Worm (Caenorhabditis elegans) whole organism, early embryonic: ENCODE measurements around the gene srt-40.

Source experiments
- B0310.2 ChIP-seq: sonication (generic microtip); optimal IDR thresholded peaks from 2 replicates; lab custom pipeline; 2016; ENCODE audit warnings: mild to moderate bottlenecking, missing genetic modification characterization, missing compliant biosample characterization
- F13C5.2 ChIP-seq: sonication (generic microtip); optimal IDR thresholded peaks from 2 replicates; lab custom pipeline; 2017; ENCODE audit warnings: mild to moderate bottlenecking, missing genetic modification characterization, inconsistent platforms, missing compliant biosample characterization
- aly-1 ChIP-seq: sonication (generic microtip); optimal IDR thresholded peaks from 2 replicates; lab custom pipeline; 2016; ENCODE audit warnings: missing genetic modification characterization, missing compliant biosample characterization
- ama-1 ChIP-seq: fragments of 150-350 bp; optimal IDR thresholded peaks from 2 replicates; lab custom pipeline; 2014
- ceh-13 ChIP-seq: fragments of 200-800 bp; sonication (Bioruptor generic); optimal IDR thresholded peaks from 2 replicates; lab custom pipeline; 2018; ENCODE audit warnings: mild to moderate bottlenecking, missing genetic modification characterization, missing compliant biosample characterization
- ceh-36 ChIP-seq: sonication (generic microtip); optimal IDR thresholded peaks from 2 replicates; lab custom pipeline; 2016; ENCODE audit warnings: missing genetic modification characterization, inconsistent platforms, missing compliant biosample characterization
- ets-7 ChIP-seq: sonication (generic microtip); optimal IDR thresholded peaks from 2 replicates; lab custom pipeline; 2016; ENCODE audit warnings: missing genotype, missing genetic modification characterization, missing compliant biosample characterization
- flt-1 ChIP-seq: fragments of 200-800 bp; sonication (Bioruptor generic); IDR thresholded peaks from 2 replicates; pipeline ENCODE4 v1.3.6; 2022; ENCODE audit warnings: missing genetic modification characterization, missing compliant biosample characterization
- hmbx-1 ChIP-seq: sonication (generic microtip); optimal IDR thresholded peaks from 2 replicates; lab custom pipeline; 2016; ENCODE audit warnings: mild to moderate bottlenecking, missing genetic modification characterization, missing compliant biosample characterization
- hmg-4 ChIP-seq: fragments of 200-800 bp; sonication (Bioruptor generic); optimal IDR thresholded peaks from 2 replicates; lab custom pipeline; 2018; ENCODE audit warnings: mild to moderate bottlenecking, missing genetic modification characterization, missing compliant biosample characterization
- hnd-1 ChIP-seq: sonication (generic microtip); optimal IDR thresholded peaks from 2 replicates; lab custom pipeline; 2016; ENCODE audit warnings: missing genetic modification characterization, missing compliant biosample characterization
- pes-1 ChIP-seq: fragments of 200-800 bp; sonication (Bioruptor generic); IDR thresholded peaks from 2 replicates; pipeline ENCODE4 v1.3.6; 2022; ENCODE audit warnings: missing genetic modification reagents, missing genetic modification characterization, missing compliant biosample characterization
- scrt-1 ChIP-seq: fragments of 200-800 bp; sonication (Bioruptor generic); IDR thresholded peaks from 2 replicates; pipeline ENCODE4 v1.3.6; 2022; ENCODE audit warnings: missing genetic modification characterization, missing compliant biosample characterization
- sea-1 ChIP-seq: fragments of 200-800 bp; sonication (Bioruptor generic); conservative IDR thresholded peaks from 2 replicates; pipeline ENCODE4 v1.3.6; 2022; ENCODE audit warnings: missing genetic modification characterization, missing compliant biosample characterization
- tbx-11 ChIP-seq: fragments of 200-800 bp; sonication (Bioruptor generic); IDR thresholded peaks from 2 replicates; pipeline ENCODE4 v1.3.6; 2022; ENCODE audit warnings: missing genetic modification characterization, missing compliant biosample characterization
- tbx-37 ChIP-seq: fragments of 200-800 bp; sonication (Bioruptor generic); conservative IDR thresholded peaks from 2 replicates; pipeline ENCODE4 v1.3.6; 2022; ENCODE audit warnings: missing genetic modification reagents, missing genetic modification characterization, missing compliant biosample characterization
- tra-4 ChIP-seq: sonication (generic microtip); optimal IDR thresholded peaks from 2 replicates; lab custom pipeline; 2017; ENCODE audit warnings: missing genetic modification characterization, missing compliant biosample characterization

The srt-40 gene

ce11 chrV:2238012-2238411 lies 31.9 kb upstream of the srt-40 start:
- TF ChIP-seq ets-7 (tag; lab: Kevin White, UChicago), result no peak
- no peak for TF ChIP-seq ceh-36 (tag; lab: Kevin White, UChicago)
- no peak for TF ChIP-seq tbx-11 (GFP tag; lab: Robert Waterston, UW)
- TF ChIP-seq ama-1 (lab: Kevin White, UChicago), result no peak
- no peak for TF ChIP-seq flt-1
- TF ChIP-seq hnd-1 (tag; lab: Kevin White, UChicago), result no peak
- TF ChIP-seq hmg-4 (GFP tag; lab: Kevin White, UChicago), result no peak
- no peak for TF ChIP-seq B0310.2 (tag; lab: Kevin White, UChicago)
- no peak for TF ChIP-seq scrt-1
- no peak for TF ChIP-seq ceh-13
- no peak for TF ChIP-seq pes-1
- TF ChIP-seq tbx-37 (GFP tag; lab: Robert Waterston, UW), result no peak
- TF ChIP-seq aly-1 (tag; lab: Kevin White, UChicago), result no peak
- TF ChIP-seq sea-1 (GFP tag; lab: Robert Waterston, UW), result no peak
- no peak for TF ChIP-seq F13C5.2 (tag; lab: Kevin White, UChicago)
- no peak for TF ChIP-seq hmbx-1 (tag; lab: Kevin White, UChicago)
- no peak for TF ChIP-seq tra-4

ce11 chrV:2235848-2236247 lies 29.8 kb upstream of the srt-40 start, which contains the start of gene cyp-33C4:
Gene cyp-33C4, plus strand, starts transcription at chrV:2236140.
- no peak for TF ChIP-seq ceh-36 (tag; lab: Kevin White, UChicago)
- TF ChIP-seq ets-7 (tag; lab: Kevin White, UChicago), result no peak
- no peak for TF ChIP-seq aly-1 (tag; lab: Kevin White, UChicago)
- no peak for TF ChIP-seq sea-1 (GFP tag; lab: Robert Waterston, UW)
- TF ChIP-seq hmg-4 (GFP tag; lab: Kevin White, UChicago), result no peak
- TF ChIP-seq tbx-11 (GFP tag; lab: Robert Waterston, UW), result no peak
- TF ChIP-seq tra-4, result no peak
- TF ChIP-seq scrt-1, result no peak
- TF ChIP-seq ceh-13, result no peak
- TF ChIP-seq pes-1, result no peak
- no peak for TF ChIP-seq hnd-1 (tag; lab: Kevin White, UChicago)
- TF ChIP-seq tbx-37 (GFP tag; lab: Robert Waterston, UW), result no peak
- no peak for TF ChIP-seq flt-1
- no peak for TF ChIP-seq hmbx-1 (tag; lab: Kevin White, UChicago)
- TF ChIP-seq ama-1 (lab: Kevin White, UChicago), result no peak

- TF ChIP-seq sea-1 (GFP tag; lab: Robert Waterston, UW) (no peak), ceh-36 (tag; lab: Kevin White, UChicago) (no peak), hnd-1 (tag; lab: Kevin White, UChicago) (no peak), scrt-1 (no peak), F13C5.2 (tag; lab: Kevin White, UChicago) (no peak), ets-7 (tag; lab: Kevin White, UChicago) (no peak), pes-1 (no peak), flt-1 (no peak), tra-4 (no peak), ceh-13 (no peak), B0310.2 (tag; lab: Kevin White, UChicago) (no peak), tbx-11 (GFP tag; lab: Robert Waterston, UW) (no peak), aly-1 (tag; lab: Kevin White, UChicago) (no peak), hmbx-1 (tag; lab: Kevin White, UChicago) (no peak), tbx-37 (GFP tag; lab: Robert Waterston, UW) (no peak), ama-1 (lab: Kevin White, UChicago) (no peak), hmg-4 (GFP tag; lab: Kevin White, UChicago) (no peak)
Measured at ce11 chrV:2233177-2233576, 27.1 kb upstream of the srt-40 start, which contains the start of gene nhr-96. Gene nhr-96, plus strand, starts transcription at chrV:2233477.

- TF ChIP-seq ceh-13 (no peak), ceh-36 (tag; lab: Kevin White, UChicago) (no peak), hnd-1 (tag; lab: Kevin White, UChicago) (no peak), aly-1 (tag; lab: Kevin White, UChicago) (no peak), flt-1 (no peak), B0310.2 (tag; lab: Kevin White, UChicago) (no peak), F13C5.2 (tag; lab: Kevin White, UChicago) (no peak), tbx-11 (GFP tag; lab: Robert Waterston, UW) (no peak), hmbx-1 (tag; lab: Kevin White, UChicago) (no peak)
Measured at ce11 chrV:2230912-2231311, 24.8 kb upstream of the srt-40 start, which contains the start of gene nhr-134. Gene nhr-134, plus strand, starts transcription at chrV:2231223.

ce11 chrV:2228781-2229180 lies 22.7 kb upstream of the srt-40 start, which contains the start of gene nhr-126:
Gene nhr-126, plus strand, starts transcription at chrV:2229081.
- no peak for TF ChIP-seq tbx-37 (GFP tag; lab: Robert Waterston, UW)

- TF ChIP-seq aly-1 (tag; lab: Kevin White, UChicago), result no peak
- TF ChIP-seq ama-1 (lab: Kevin White, UChicago), result no peak
- TF ChIP-seq sea-1 (GFP tag; lab: Robert Waterston, UW), result no peak
- no peak for TF ChIP-seq hmbx-1 (tag; lab: Kevin White, UChicago)
- no peak for TF ChIP-seq flt-1
- TF ChIP-seq B0310.2 (tag; lab: Kevin White, UChicago), result no peak
- no peak for TF ChIP-seq tbx-37 (GFP tag; lab: Robert Waterston, UW)
- TF ChIP-seq ceh-13, result no peak
Measured at ce11 chrV:2226903-2227302, 20.8 kb upstream of the srt-40 start, which contains the start of gene nhr-18. Gene nhr-18, plus strand, starts transcription at chrV:2227203.

ce11 chrV:2225130-2225529 lies 19.0 kb upstream of the srt-40 start, which contains the start of gene nhr-103:
Gene nhr-103, plus strand, starts transcription at chrV:2225430.
- TF ChIP-seq sea-1 (GFP tag; lab: Robert Waterston, UW) (no peak), ama-1 (lab: Kevin White, UChicago) (no peak), tra-4 (no peak), hmg-4 (GFP tag; lab: Kevin White, UChicago) (no peak)

ce11 chrV:2221764-2222163 lies 15.7 kb upstream of the srt-40 start, which contains the start of gene nhr-128:
Gene nhr-128, plus strand, starts transcription at chrV:2222064.
- TF ChIP-seq B0310.2 (tag; lab: Kevin White, UChicago) (no peak), ceh-36 (tag; lab: Kevin White, UChicago) (no peak), sea-1 (GFP tag; lab: Robert Waterston, UW) (no peak), tra-4 (no peak), tbx-37 (GFP tag; lab: Robert Waterston, UW) (no peak), F13C5.2 (tag; lab: Kevin White, UChicago) (no peak)
